Fruit fly (Drosophila melanogaster) whole organism, adult: Measurements from ENCODE around the gene CG4586.

Experiments used
- CG5204 ChIP-seq: fragments of 200-800 bp; sonication (Bioruptor generic); optimal IDR thresholded peaks from 2 replicates; lab custom pipeline; 2016; ENCODE audit warnings: missing biosample characterization, missing genetic modification characterization
- Crg-1 ChIP-seq: fragments of 200-800 bp; sonication (Bioruptor generic); optimal IDR thresholded peaks from 2 replicates; lab custom pipeline; 2016; ENCODE audit warnings: missing biosample characterization, missing genetic modification characterization

DNA sequence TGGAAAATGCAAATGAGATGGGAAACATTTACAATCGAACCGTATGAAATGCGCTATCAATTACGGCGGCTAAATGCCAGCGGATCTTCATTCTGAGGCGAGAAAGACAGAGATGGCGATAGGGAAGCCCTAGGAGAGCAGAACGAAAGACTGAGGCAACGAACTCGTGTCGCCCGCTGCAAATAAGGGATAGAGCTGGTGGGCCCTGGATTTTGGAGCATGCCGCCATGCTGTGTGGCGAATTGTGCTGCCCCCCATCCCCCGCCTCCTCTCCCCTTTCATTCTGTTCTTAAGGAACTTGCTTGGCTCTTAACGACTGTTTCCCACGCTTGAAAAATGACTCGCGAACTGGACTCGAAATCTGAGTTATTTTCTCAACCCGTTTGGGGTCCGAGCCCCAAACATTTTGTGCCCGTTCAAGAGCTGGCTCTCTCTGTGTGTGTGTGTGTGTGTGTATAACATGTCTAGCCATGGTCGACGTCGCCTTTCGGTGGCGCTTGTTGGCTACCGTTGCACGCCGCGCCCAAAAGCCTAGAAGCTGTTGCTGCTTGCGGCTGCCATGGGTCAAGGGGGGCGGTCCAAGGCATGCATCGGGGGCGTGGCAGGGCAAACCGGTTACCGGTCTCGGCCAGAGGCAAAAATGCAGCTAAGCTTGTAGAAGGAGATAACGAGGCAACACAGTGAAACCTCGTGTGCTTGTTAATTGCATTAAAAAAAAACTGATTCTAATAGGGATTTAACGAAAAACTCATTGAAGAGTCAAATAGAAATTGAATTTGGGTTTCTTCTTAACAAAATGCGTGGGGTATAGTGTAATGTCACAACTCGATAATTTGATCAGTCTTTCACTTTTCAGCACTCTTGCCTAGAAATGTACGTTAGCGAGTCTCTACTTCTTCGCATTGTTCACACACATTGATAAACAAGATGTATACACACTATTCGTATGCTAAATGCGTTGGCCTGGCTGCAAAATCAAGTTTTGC, 38.7 kb downstream of the CG4586 start:
- TF ChIP-seq Crg-1 (GFP tag; lab: Kevin White, UChicago): no peak
- no peak for TF ChIP-seq CG5204 (GFP tag; lab: Kevin White, UChicago)
